Fruit fly (Drosophila melanogaster) whole organism, pupa: ENCODE data around the gene HemK1.

Experiments
- CG10348 ChIP-seq: fragments of 200-800 bp; sonication (Bioruptor generic); IDR thresholded peaks from 2 replicates; pipeline ENCODE4 v1.3.6; 2022; ENCODE audit warnings: missing biosample characterization, missing genetic modification characterization
- CG12605 ChIP-seq: fragments of 200-800 bp; sonication (Bioruptor generic); IDR thresholded peaks from 2 replicates; pipeline ENCODE4 v1.3.6; 2022; ENCODE audit warnings: missing biosample characterization, missing genetic modification characterization
- CG13204 ChIP-seq: fragments of 200-800 bp; sonication (Bioruptor generic); optimal IDR thresholded peaks from 2 replicates; lab custom pipeline; 2018; ENCODE audit warnings: missing biosample characterization, mild to moderate bottlenecking, missing genetic modification characterization, moderate library complexity
- CG14655 ChIP-seq: fragments of 200-800 bp; sonication (Bioruptor generic); optimal IDR thresholded peaks from 3 replicates; lab custom pipeline; 2017; ENCODE audit warnings: mild to moderate bottlenecking, missing biosample characterization, missing genetic modification reagents, missing genetic modification characterization
- CG15710 ChIP-seq: fragments of 200-800 bp; sonication (Bioruptor generic); optimal IDR thresholded peaks from 2 replicates; lab custom pipeline; 2018; ENCODE audit warnings: missing biosample characterization, mild to moderate bottlenecking, missing genetic modification characterization, moderate library complexity
- CG17806 ChIP-seq: fragments of 200-800 bp; sonication (Bioruptor generic); optimal IDR thresholded peaks from 2 replicates; lab custom pipeline; 2018; ENCODE audit warnings: missing biosample characterization, mild to moderate bottlenecking, missing genetic modification characterization, moderate library complexity
- CG32121 ChIP-seq: fragments of 200-800 bp; sonication (Bioruptor generic); IDR thresholded peaks from 2 replicates; pipeline ENCODE4 v1.3.6; 2022; ENCODE audit warnings: missing biosample characterization, missing genetic modification characterization
- CG34367 ChIP-seq: fragments of 200-800 bp; sonication (Bioruptor generic); optimal IDR thresholded peaks from 2 replicates; lab custom pipeline; 2018; ENCODE audit warnings: missing biosample characterization, mild to moderate bottlenecking, missing genetic modification characterization
- CG4496 ChIP-seq: fragments of 200-800 bp; sonication (Bioruptor generic); IDR thresholded peaks from 3 replicates; pipeline ENCODE4 v1.3.6; 2022; ENCODE audit warnings: missing biosample characterization, missing genetic modification characterization
- CG8159 ChIP-seq: fragments of 200-800 bp; sonication (Bioruptor generic); optimal IDR thresholded peaks from 3 replicates; lab custom pipeline; 2018; ENCODE audit warnings: missing biosample characterization, mild to moderate bottlenecking, missing genetic modification characterization, moderate library complexity
- CG8301 ChIP-seq: fragments of 200-800 bp; sonication (Bioruptor generic); optimal IDR thresholded peaks from 2 replicates; lab custom pipeline; 2018; ENCODE audit warnings: missing biosample characterization, mild to moderate bottlenecking, missing genetic modification characterization
- CG9948 ChIP-seq: fragments of 200-800 bp; sonication (Bioruptor generic); optimal IDR thresholded peaks from 2 replicates; lab custom pipeline; 2018; ENCODE audit warnings: missing biosample characterization, mild to moderate bottlenecking, missing genetic modification characterization, moderate library complexity
- D1 ChIP-seq: fragments of 200-800 bp; sonication (Bioruptor generic); optimal IDR thresholded peaks from 2 replicates; lab custom pipeline; 2018; ENCODE audit warnings: missing biosample characterization, mild to moderate bottlenecking, missing genetic modification characterization, moderate library complexity
- EcR ChIP-seq: fragments of 200-800 bp; sonication (Bioruptor generic); optimal IDR thresholded peaks from 3 replicates; lab custom pipeline; 2019; ENCODE audit warnings: missing biosample characterization, missing genetic modification characterization, mild to moderate bottlenecking, moderate library complexity, missing genetic modification reagents
- Ets98B ChIP-seq: fragments of 200-800 bp; sonication (Bioruptor generic); IDR thresholded peaks from 2 replicates; pipeline ENCODE4 v1.3.6; 2022; ENCODE audit warnings: missing biosample characterization, missing genetic modification characterization
- Pif1A ChIP-seq: fragments of 200-800 bp; sonication (Bioruptor generic); optimal IDR thresholded peaks from 3 replicates; lab custom pipeline; 2016; ENCODE audit warnings: missing biosample characterization, missing genetic modification characterization
- Pif1B ChIP-seq: fragments of 200-800 bp; sonication (Bioruptor generic); optimal IDR thresholded peaks from 3 replicates; lab custom pipeline; 2016; ENCODE audit warnings: missing biosample characterization, missing genetic modification characterization
- Snoo ChIP-seq: fragments of 200-800 bp; sonication (Bioruptor generic); optimal IDR thresholded peaks from 3 replicates; lab custom pipeline; 2017; ENCODE audit warnings: missing biosample characterization, mild to moderate bottlenecking, missing genetic modification characterization, inconsistent platforms
- fd96Ca ChIP-seq: fragments of 200-800 bp; sonication (Bioruptor generic); IDR thresholded peaks from 3 replicates; pipeline ENCODE4 v1.3.6; 2022; ENCODE audit warnings: missing biosample characterization, missing genetic modification characterization
- gl ChIP-seq: fragments of 200-800 bp; sonication (Bioruptor generic); optimal IDR thresholded peaks from 2 replicates; lab custom pipeline; 2018; ENCODE audit warnings: missing biosample characterization, mild to moderate bottlenecking, missing genetic modification characterization
- rn ChIP-seq: fragments of 200-800 bp; sonication (Bioruptor generic); IDR thresholded peaks from 2 replicates; pipeline ENCODE4 v1.3.6; 2022; ENCODE audit warnings: missing biosample characterization, missing genetic modification characterization

HemK1 gene

DNA sequence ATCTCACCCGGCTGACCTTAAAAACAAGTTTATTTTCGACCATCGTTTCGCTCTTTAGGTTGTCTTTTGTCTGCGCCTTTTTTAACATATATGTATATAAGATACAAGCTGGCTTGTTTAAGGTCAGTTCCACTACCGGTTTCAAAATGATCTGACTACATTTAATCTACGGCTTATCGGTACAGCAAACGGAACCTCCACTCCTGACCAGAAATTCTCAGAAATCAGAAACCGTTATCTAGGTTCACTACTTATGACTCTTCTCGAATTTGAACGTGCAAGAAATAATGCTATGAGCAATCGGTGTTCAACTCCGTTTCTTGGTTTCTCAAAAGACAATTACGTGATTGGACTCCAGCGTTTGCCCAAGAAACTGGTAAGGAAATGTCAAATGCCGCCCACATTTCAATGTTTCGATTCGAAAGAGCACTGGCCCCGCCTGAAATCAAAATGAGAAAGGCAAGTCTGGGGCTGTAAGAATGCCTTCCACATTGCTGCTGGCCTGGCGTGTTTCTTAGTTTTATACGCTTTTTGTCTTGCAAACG, 2.7 kb upstream of the HemK1 start:
- TF ChIP-seq EcR (peak; percentile 75), Pif1A (GFP tag; lab: Kevin White, UChicago) (no peak), rn (no peak)
- TF ChIP-seq, all 21 proteins: peak for 1

- TF ChIP-seq CG17806 (tag; lab: Kevin White, UChicago): no peak
- TF ChIP-seq CG13204 (GFP tag; lab: Kevin White, UChicago): no peak
- TF ChIP-seq rn: no peak
- no peak for TF ChIP-seq CG10348 (GFP tag; lab: Robert Waterston, UW)
- TF ChIP-seq Snoo (tag; lab: Kevin White, UChicago): peak; percentile 1
- no peak for TF ChIP-seq CG8301 (tag; lab: Kevin White, UChicago)
- TF ChIP-seq CG9948 (tag; lab: Kevin White, UChicago): no peak
- no peak for TF ChIP-seq fd96Ca (GFP tag; lab: Robert Waterston, UW)
- no peak for TF ChIP-seq CG14655 (GFP tag; lab: Kevin White, UChicago)
- TF ChIP-seq CG8159: no peak
- peak; percentile 16 for TF ChIP-seq Pif1B (GFP tag; lab: Kevin White, UChicago)
- TF ChIP-seq CG12605: peak; percentile 93
- no peak for TF ChIP-seq CG15710
- no peak for TF ChIP-seq EcR
- peak; percentile 15 for TF ChIP-seq Pif1A (GFP tag; lab: Kevin White, UChicago)
- TF ChIP-seq CG32121 (GFP tag; lab: Robert Waterston, UW): 0 out of 2 replicates have a peak, but pooled peaks have one; percentile 18
- peak; percentile 20 for TF ChIP-seq gl (tag; lab: Kevin White, UChicago)
- TF ChIP-seq Ets98B: peak; percentile 44; the same call in 1 of the 2 replicates
- TF ChIP-seq D1 (tag; lab: Kevin White, UChicago): no peak
- TF ChIP-seq CG4496 (GFP tag; lab: Robert Waterston, UW): peak; percentile 15; the same call in 1 of the 3 replicates
- TF ChIP-seq CG34367 (tag; lab: Kevin White, UChicago): no peak
These were observed 2.0 kb downstream of the HemK1 start, which contains the start of gene Rchy1 for dm6 chr2L:6465497-6465896. Gene Rchy1, minus strand, starts transcription at chr2L:6465669.

DNA sequence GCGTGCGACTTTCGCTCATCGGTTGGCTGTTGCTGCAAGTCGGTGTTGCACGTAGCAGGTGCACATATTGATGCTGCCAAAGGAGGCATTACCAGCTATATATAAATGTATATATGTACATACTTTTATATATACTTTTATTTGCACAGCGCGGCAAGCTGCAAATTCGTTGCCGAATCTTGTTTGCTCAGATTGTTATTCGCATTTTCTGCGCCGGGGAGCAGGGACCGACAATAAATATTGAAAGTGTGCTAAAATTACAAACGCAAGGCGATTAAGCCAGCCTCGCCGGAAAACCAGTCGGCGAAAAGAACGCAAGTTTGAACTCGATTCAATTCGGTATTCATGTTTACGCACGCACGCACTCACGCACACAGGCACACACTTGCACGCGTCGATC, 2.7 kb downstream of the HemK1 start:
- TF ChIP-seq CG8159: no peak
- no peak for TF ChIP-seq CG8301 (tag; lab: Kevin White, UChicago)
- no peak for TF ChIP-seq Pif1B (GFP tag; lab: Kevin White, UChicago)
- no peak for TF ChIP-seq D1 (tag; lab: Kevin White, UChicago)
- TF ChIP-seq fd96Ca (GFP tag; lab: Robert Waterston, UW): no peak
- no peak for TF ChIP-seq Pif1A (GFP tag; lab: Kevin White, UChicago)
- TF ChIP-seq CG15710: no peak
- TF ChIP-seq CG13204 (GFP tag; lab: Kevin White, UChicago): no peak
- no peak for TF ChIP-seq rn
- no peak for TF ChIP-seq Ets98B
- TF ChIP-seq CG9948 (tag; lab: Kevin White, UChicago): no peak
- no peak for TF ChIP-seq CG12605
- no peak for TF ChIP-seq EcR
- no peak for TF ChIP-seq CG32121 (GFP tag; lab: Robert Waterston, UW)
- TF ChIP-seq gl (tag; lab: Kevin White, UChicago): no peak
- TF ChIP-seq CG34367 (tag; lab: Kevin White, UChicago): no peak
- no peak for TF ChIP-seq CG17806 (tag; lab: Kevin White, UChicago)
- TF ChIP-seq CG14655 (GFP tag; lab: Kevin White, UChicago): no peak
- no peak for TF ChIP-seq CG10348 (GFP tag; lab: Robert Waterston, UW)
- TF ChIP-seq Snoo (tag; lab: Kevin White, UChicago): no peak
- TF ChIP-seq, all 21 proteins: peak for 0

dm6 chr2L:6464270-6464669, 3.2 kb downstream of the HemK1 start:
- TF ChIP-seq D1 (tag; lab: Kevin White, UChicago): no peak
- TF ChIP-seq CG8159: no peak
- TF ChIP-seq CG13204 (GFP tag; lab: Kevin White, UChicago): no peak
- no peak for TF ChIP-seq CG9948 (tag; lab: Kevin White, UChicago)
- no peak for TF ChIP-seq CG15710
- TF ChIP-seq fd96Ca (GFP tag; lab: Robert Waterston, UW): no peak
- TF ChIP-seq CG34367 (tag; lab: Kevin White, UChicago): no peak
- no peak for TF ChIP-seq Pif1B (GFP tag; lab: Kevin White, UChicago)
- TF ChIP-seq Snoo (tag; lab: Kevin White, UChicago): no peak
- TF ChIP-seq Pif1A (GFP tag; lab: Kevin White, UChicago): peak; percentile 12
- TF ChIP-seq gl (tag; lab: Kevin White, UChicago): no peak
- peak; percentile 26 for TF ChIP-seq CG8301 (tag; lab: Kevin White, UChicago)
- TF ChIP-seq CG14655 (GFP tag; lab: Kevin White, UChicago): peak; percentile 21
- no peak for TF ChIP-seq CG4496 (GFP tag; lab: Robert Waterston, UW)
- TF ChIP-seq rn: no peak
- no peak for TF ChIP-seq CG10348 (GFP tag; lab: Robert Waterston, UW)
- no peak for TF ChIP-seq CG32121 (GFP tag; lab: Robert Waterston, UW)
- no peak for TF ChIP-seq CG17806 (tag; lab: Kevin White, UChicago)
- no peak for TF ChIP-seq CG12605
- TF ChIP-seq EcR: no peak

DNA sequence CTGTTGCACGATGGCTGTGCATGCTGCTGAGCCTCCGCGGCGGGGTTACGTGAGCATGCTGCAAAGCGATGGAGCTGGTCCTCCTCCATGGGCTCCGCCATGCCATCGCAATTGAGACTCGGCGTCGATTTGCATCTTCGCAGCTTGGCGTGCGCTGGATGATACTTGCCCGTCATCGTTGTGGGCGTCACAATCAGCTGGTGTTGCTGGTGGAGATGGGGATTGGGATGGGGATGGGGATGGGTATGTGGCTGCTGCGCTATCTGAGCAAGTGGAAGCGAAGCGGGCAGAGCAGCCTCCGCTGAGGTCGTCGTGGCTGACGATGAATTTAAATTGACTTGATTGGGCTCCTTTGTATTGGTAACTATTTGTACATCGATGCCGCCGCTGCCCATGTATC, 4.1 kb downstream of the HemK1 start:
- TF ChIP-seq fd96Ca (GFP tag; lab: Robert Waterston, UW): 0 out of 3 replicates have a peak, but pooled peaks have one; percentile 37
- no peak for TF ChIP-seq D1 (tag; lab: Kevin White, UChicago)
- no peak for TF ChIP-seq CG9948 (tag; lab: Kevin White, UChicago)
- no peak for TF ChIP-seq rn
- no peak for TF ChIP-seq CG32121 (GFP tag; lab: Robert Waterston, UW)
- TF ChIP-seq CG4496 (GFP tag; lab: Robert Waterston, UW): no peak
- no peak for TF ChIP-seq gl (tag; lab: Kevin White, UChicago)
- no peak for TF ChIP-seq Ets98B
- no peak for TF ChIP-seq Snoo (tag; lab: Kevin White, UChicago)
- peak; percentile 71 for TF ChIP-seq CG13204 (GFP tag; lab: Kevin White, UChicago)
- no peak for TF ChIP-seq CG10348 (GFP tag; lab: Robert Waterston, UW)
- TF ChIP-seq Pif1A (GFP tag; lab: Kevin White, UChicago): no peak
- peak; percentile 64 for TF ChIP-seq EcR
